Worm (Caenorhabditis elegans) whole organism, L4/young adult: ENCODE data around the gene frpr-13.

ENCODE experiments used
- W03F9.2 ChIP-seq: fragments of 150-350 bp; optimal IDR thresholded peaks from 2 replicates; lab custom pipeline; 2014; ENCODE audit warnings: missing biosample characterization, missing genetic modification characterization
- dao-5 ChIP-seq: sonication (generic microtip); optimal IDR thresholded peaks from 2 replicates; lab custom pipeline; 2016; ENCODE audit warnings: missing genotype, missing genetic modification characterization, moderate library complexity, missing compliant biosample characterization
- him-1 ChIP-seq: sonication (generic microtip); optimal IDR thresholded peaks from 2 replicates; lab custom pipeline; 2016; ENCODE audit warnings: missing genotype, missing genetic modification reagents, missing genetic modification characterization, missing compliant biosample characterization

Gene frpr-13

ce11 chrV:8936791-8937475 is 38.1 kb downstream of the frpr-13 start:
- TF ChIP-seq him-1 (tag; lab: Kevin White, UChicago), result no peak
- TF ChIP-seq W03F9.2, result no peak
- no peak for TF ChIP-seq dao-5 (tag; lab: Kevin White, UChicago)

DNA sequence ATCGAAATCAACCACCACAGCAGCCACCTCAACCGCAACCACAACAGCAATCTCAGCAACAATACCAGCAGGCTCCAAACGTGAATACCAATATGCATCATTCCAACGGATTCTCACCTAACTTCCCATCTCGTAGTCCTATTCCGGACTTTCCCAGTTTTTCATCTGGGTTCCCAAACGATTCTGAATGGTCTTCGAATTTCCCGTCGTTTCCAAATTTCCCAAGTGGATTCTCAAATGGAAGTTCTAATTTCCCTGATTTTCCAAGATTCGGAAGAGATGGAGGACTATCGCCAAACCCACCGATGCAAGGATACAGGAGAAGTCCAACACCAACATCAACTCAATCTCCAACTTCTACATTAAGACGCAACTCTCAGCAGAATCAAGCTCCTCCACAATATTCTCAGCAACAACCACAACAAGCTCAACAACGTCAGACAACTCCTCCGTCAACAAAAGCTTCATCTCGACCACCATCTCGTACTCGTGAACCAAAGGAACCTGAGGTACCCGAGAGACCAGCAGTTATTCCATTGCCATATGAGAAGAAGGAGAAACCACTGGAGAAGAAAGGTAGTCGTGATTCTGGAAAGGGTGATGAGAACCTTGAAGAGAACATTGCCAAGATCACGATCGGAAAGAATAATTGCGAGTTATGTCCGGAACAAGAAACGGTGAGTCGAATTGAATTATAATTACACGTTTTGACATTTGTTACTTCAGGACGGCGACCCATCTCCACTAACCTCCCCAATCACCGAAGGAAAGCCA is 38.8 kb downstream of the frpr-13 start:
- TF ChIP-seq him-1 (tag; lab: Kevin White, UChicago) (no peak), dao-5 (tag; lab: Kevin White, UChicago) (no peak), W03F9.2 (no peak)

- TF ChIP-seq him-1 (tag; lab: Kevin White, UChicago), result no peak
- no peak for TF ChIP-seq dao-5 (tag; lab: Kevin White, UChicago)
- TF ChIP-seq W03F9.2, result no peak
These were observed 39.6 kb downstream of the frpr-13 start for ce11 chrV:8938445-8938844.

- TF ChIP-seq dao-5 (tag; lab: Kevin White, UChicago), result no peak
- TF ChIP-seq W03F9.2, result no peak
- no peak for TF ChIP-seq him-1 (tag; lab: Kevin White, UChicago)
These were observed 40.1 kb downstream of the frpr-13 start for ce11 chrV:8938943-8939342.

ce11 chrV:8939424-8940065 is 40.7 kb downstream of the frpr-13 start:
- TF ChIP-seq dao-5 (tag; lab: Kevin White, UChicago) (no peak), W03F9.2 (no peak), him-1 (tag; lab: Kevin White, UChicago) (no peak)

- TF ChIP-seq W03F9.2 (no peak), dao-5 (tag; lab: Kevin White, UChicago) (no peak), him-1 (tag; lab: Kevin White, UChicago) (no peak)
These were observed 41.6 kb downstream of the frpr-13 start for ce11 chrV:8940419-8940818.

DNA sequence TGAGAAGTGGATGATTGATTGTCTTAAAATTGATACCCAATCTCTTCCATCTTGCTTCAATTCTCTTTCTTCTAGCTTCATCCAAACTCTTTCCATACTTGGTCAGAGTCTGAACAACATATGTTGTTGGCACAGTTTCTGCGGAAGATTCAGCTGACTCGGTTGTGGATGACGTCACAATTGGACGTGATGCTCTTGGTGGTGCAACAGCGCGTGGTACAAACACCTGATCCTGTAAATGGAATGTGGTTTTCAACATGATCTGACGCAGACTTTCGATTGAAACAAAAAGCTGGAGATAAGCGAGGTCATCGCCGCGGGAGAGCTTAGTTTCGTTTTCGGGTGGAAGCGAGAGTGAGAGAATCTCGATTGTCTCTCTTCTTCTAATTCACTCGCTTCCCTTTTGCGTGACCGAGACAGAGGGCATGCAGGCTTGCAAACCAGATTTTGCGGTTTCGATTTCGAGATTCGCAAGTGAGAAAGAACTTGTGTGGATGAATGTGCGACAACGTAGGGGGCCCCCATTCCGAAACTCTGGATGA is 43.7 kb downstream of the frpr-13 start:
- no peak for TF ChIP-seq dao-5 (tag; lab: Kevin White, UChicago)
- no peak for TF ChIP-seq him-1 (tag; lab: Kevin White, UChicago)
- TF ChIP-seq W03F9.2, result no peak

ce11 chrV:8943963-8944362 is 45.1 kb downstream of the frpr-13 start, which contains the start of gene T19A5.3:
TSS of gene T19A5.3 (minus strand) at chrV:8944063.
- TF ChIP-seq W03F9.2, result no peak
- no peak for TF ChIP-seq him-1 (tag; lab: Kevin White, UChicago)
- TF ChIP-seq dao-5 (tag; lab: Kevin White, UChicago), result no peak

- no peak for TF ChIP-seq dao-5 (tag; lab: Kevin White, UChicago)
- no peak for TF ChIP-seq him-1 (tag; lab: Kevin White, UChicago)
- no peak for TF ChIP-seq W03F9.2
These were observed 45.6 kb downstream of the frpr-13 start for ce11 chrV:8944481-8944880.

- TF ChIP-seq him-1 (tag; lab: Kevin White, UChicago) (no peak), dao-5 (tag; lab: Kevin White, UChicago) (no peak)
These were observed 47.3 kb downstream of the frpr-13 start for ce11 chrV:8946142-8946541.

- TF ChIP-seq him-1 (tag; lab: Kevin White, UChicago) (no peak), W03F9.2 (no peak), dao-5 (tag; lab: Kevin White, UChicago) (no peak)
These were observed 48.6 kb downstream of the frpr-13 start, which contains the start of gene gck-1 for ce11 chrV:8947499-8947898. TSS of gene gck-1 (plus strand) at chrV:8947799.

- no peak for TF ChIP-seq him-1 (tag; lab: Kevin White, UChicago)
- no peak for TF ChIP-seq dao-5 (tag; lab: Kevin White, UChicago)
- TF ChIP-seq W03F9.2, result no peak
These were observed 49.5 kb downstream of the frpr-13 start for ce11 chrV:8948365-8948764.

- no peak for TF ChIP-seq W03F9.2
- TF ChIP-seq dao-5 (tag; lab: Kevin White, UChicago), result no peak
These were observed 50.1 kb downstream of the frpr-13 start for ce11 chrV:8948996-8949395.

ce11 chrV:8949873-8950272 is 51.0 kb downstream of the frpr-13 start:
- TF ChIP-seq dao-5 (tag; lab: Kevin White, UChicago), result no peak
- no peak for TF ChIP-seq W03F9.2
- no peak for TF ChIP-seq him-1 (tag; lab: Kevin White, UChicago)
